5 worm cellular contexts compared by ENCODE assay signal in genomic region chrV:5110684-5111083, ce11.
TF ChIP-seq lines count a peak whose summit lies in the region.

ugt-63 (minus strand) TSS chrV:5110772.

TF ChIP-seq in whole organism, L1 larva, 84 proteins besides CTCF, POLR2A, EP300 and RAD21:
- TF ChIP-seq nhr-237 (tag; optimal IDR thresholded peaks at IDR 0.05; lab: Kevin White, UChicago) (no peak), nhr-85 (tag; lab: Kevin White, UChicago) (peak; percentile 51), nhr-20 (tag; optimal IDR thresholded peaks at IDR 0.05; lab: Kevin White, UChicago) (peak; percentile 55), unc-98 (GFP tag; IDR thresholded peaks at IDR 0.05; lab: Robert Waterston, UW) (no peak), nhr-28 (tag; optimal IDR thresholded peaks at IDR 0.05; lab: Kevin White, UChicago) (no peak), efl-1 (optimal IDR thresholded peaks at IDR 0.05; lab: Kevin White, UChicago) (no peak), efl-1 (GFP tag; optimal IDR thresholded peaks at IDR 0.05 in 1 of 2; lab: Kevin White, UChicago) (peak in 1 of 2 experiments; percentile 29)
TF ChIP-seq in whole organism, L1 larva: peak in this region for 3.

TF ChIP-seq in whole organism, L2 larva, 48 proteins besides CTCF, POLR2A, EP300 and RAD21:
- TF ChIP-seq sma-9 (GFP tag; optimal IDR thresholded peaks at IDR 0.05; lab: Kevin White, UChicago) (peak; percentile 69), sma-9 (tag; optimal IDR thresholded peaks at IDR 0.05; lab: Kevin White, UChicago) (no peak), elt-3 (tag; optimal IDR thresholded peaks at IDR 0.05; lab: Kevin White, UChicago) (no peak), mab-5 (tag; optimal IDR thresholded peaks at IDR 0.05; lab: Kevin White, UChicago) (peak; percentile 30), nhr-25 (tag; optimal IDR thresholded peaks at IDR 0.05; lab: Kevin White, UChicago) (peak; percentile 29), dmd-4 (tag; optimal IDR thresholded peaks at IDR 0.05; lab: Kevin White, UChicago) (no peak), egl-27 (tag; optimal IDR thresholded peaks at IDR 0.05; lab: Kevin White, UChicago) (no peak), mdl-1 (tag; optimal IDR thresholded peaks at IDR 0.05; lab: Kevin White, UChicago) (no peak), nhr-6 (tag; optimal IDR thresholded peaks at IDR 0.05; lab: Kevin White, UChicago) (no peak), peb-1 (tag; optimal IDR thresholded peaks at IDR 0.05; lab: Kevin White, UChicago) (no peak), nhr-21 (tag; optimal IDR thresholded peaks at IDR 0.05; lab: Kevin White, UChicago) (peak; percentile 18)

TF ChIP-seq in whole organism, L3 larva, 47 proteins besides CTCF, POLR2A, EP300 and RAD21:
- TF ChIP-seq tbx-2 (tag; optimal IDR thresholded peaks at IDR 0.05; lab: Kevin White, UChicago): no peak
- peak; percentile 63 for TF ChIP-seq nhr-43 (tag; optimal IDR thresholded peaks at IDR 0.05; lab: Kevin White, UChicago; ENCODE audit: poor library complexity, severe bottlenecking)

TF ChIP-seq in whole organism, L4 larva, 104 proteins besides CTCF, POLR2A, EP300 and RAD21:
- no peak for TF ChIP-seq tag-97 (GFP tag; IDR thresholded peaks at IDR 0.05; lab: Robert Waterston, UW)
- peak in 1 of 2 experiments; percentile 61 for TF ChIP-seq unc-62 (GFP tag; optimal IDR thresholded peaks at IDR 0.05 in 1 of 2; lab: Kevin White, UChicago)
- no peak for TF ChIP-seq unc-62 (tag; optimal IDR thresholded peaks at IDR 0.05; lab: Kevin White, UChicago)
- TF ChIP-seq nhr-48 (tag; optimal IDR thresholded peaks at IDR 0.05; lab: Kevin White, UChicago): peak; percentile 46
- no peak for TF ChIP-seq lin-15B (tag; optimal IDR thresholded peaks at IDR 0.05; lab: Kevin White, UChicago)
- peak; percentile 26 for TF ChIP-seq aha-1 (tag; lab: Kevin White, UChicago)
- peak; percentile 99 for TF ChIP-seq nhr-28 (tag; optimal IDR thresholded peaks at IDR 0.05; lab: Kevin White, UChicago)
- TF ChIP-seq mdl-1 (tag; optimal IDR thresholded peaks at IDR 0.05; lab: Kevin White, UChicago): peak in 1 of 2 experiments; percentile 11

TF ChIP-seq in whole organism, young adult, 124 proteins besides CTCF, POLR2A, EP300 and RAD21:
- TF ChIP-seq aptf-3 (GFP tag; IDR thresholded peaks at IDR 0.05; lab: Robert Waterston, UW) (no peak), ceh-58 (GFP tag; IDR thresholded peaks at IDR 0.05; lab: Robert Waterston, UW) (0 out of 2 replicates have a peak, but pooled peaks have one; percentile 18), B0336.3 (GFP tag; IDR thresholded peaks at IDR 0.05; lab: Robert Waterston, UW) (no peak)
